Worm (Caenorhabditis elegans): ENCODE measurements around the gene romo-1.

romo-1 gene

DNA sequence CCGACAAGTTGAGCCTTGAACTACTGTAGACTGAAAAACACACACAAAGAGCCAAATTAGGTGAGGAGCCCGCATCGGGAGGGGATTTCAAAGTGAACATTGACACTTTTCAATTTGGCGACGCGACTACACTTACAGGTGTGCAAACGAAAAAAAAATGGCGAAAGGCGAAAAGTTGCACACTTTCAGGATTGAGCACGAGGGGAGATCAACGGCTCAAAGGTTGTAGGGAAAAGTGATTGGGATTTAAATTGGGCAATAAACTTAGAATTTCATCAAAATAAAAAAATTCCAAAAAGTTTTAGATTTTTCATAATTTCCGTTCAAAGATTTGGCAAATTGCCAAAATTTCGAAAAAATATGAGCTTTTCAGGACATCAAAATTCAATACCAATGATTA is 5.3 kb upstream of the romo-1 start, which contains the start of gene F15D4.4:
F15D4.4 (minus strand) TSS at position 101 of the 400 bp plus-strand sequence.
- TF ChIP-seq hmbx-1 (tag; optimal IDR thresholded peaks at IDR 0.05) (no peak), ceh-13 (GFP tag; optimal IDR thresholded peaks at IDR 0.05) (no peak), sea-1 (GFP tag; conservative IDR thresholded peaks at IDR 0.05) (no peak), tbx-11 (GFP tag; IDR thresholded peaks at IDR 0.05) (no peak), hnd-1 (tag; optimal IDR thresholded peaks at IDR 0.05) (no peak), tbx-37 (GFP tag; conservative IDR thresholded peaks at IDR 0.05) (no peak), aly-1 (tag; optimal IDR thresholded peaks at IDR 0.05) (no peak), flt-1 (GFP tag; IDR thresholded peaks at IDR 0.05) (no peak), ama-1 (optimal IDR thresholded peaks at IDR 0.05) (no peak)

DNA sequence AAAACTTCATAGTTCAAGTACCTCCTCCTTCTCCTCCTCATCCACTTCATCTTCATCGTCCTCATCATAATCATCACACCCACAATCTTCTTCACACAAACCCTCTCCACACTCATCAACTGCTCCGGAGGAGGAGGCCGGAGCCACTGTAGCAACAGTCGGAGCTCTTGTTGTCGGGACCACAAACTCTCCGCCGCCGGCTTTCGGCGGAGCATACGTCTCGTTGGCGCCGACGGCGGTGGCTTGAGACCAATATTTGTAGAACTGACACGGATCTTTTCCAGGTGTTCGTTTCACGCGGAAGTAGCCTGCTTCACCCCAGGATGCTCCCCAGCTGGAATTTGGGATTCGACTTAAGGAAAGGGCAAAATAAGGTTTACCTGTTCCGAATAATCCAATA is 1.9 kb upstream of the romo-1 start:
- TF ChIP-seq pes-1 (GFP tag; IDR thresholded peaks at IDR 0.05) (no peak), hmbx-1 (tag; optimal IDR thresholded peaks at IDR 0.05) (no peak), ets-7 (tag; optimal IDR thresholded peaks at IDR 0.05) (no peak), sea-1 (GFP tag; conservative IDR thresholded peaks at IDR 0.05) (no peak), B0310.2 (tag; optimal IDR thresholded peaks at IDR 0.05) (no peak)

DNA sequence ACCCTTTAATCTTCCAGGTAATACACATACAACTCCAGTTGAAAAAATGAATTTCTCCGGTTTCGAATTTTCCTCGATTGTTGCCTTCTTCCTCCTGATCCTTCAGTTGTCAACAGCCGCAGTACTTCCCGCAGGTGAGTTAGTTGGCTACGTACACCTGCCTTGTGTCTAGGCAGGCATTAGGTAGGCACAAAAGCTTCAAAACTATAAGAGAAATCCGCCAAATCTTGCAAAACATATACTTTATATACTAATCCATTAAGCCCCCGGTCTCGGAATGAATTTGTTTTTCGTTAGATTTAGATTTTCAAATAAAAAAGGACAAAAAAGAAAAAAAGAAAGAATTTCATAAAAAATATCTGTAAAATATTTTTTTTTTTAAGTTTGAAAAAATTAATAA is 2.4 kb downstream of the romo-1 start, which contains the start of gene flp-16:
flp-16 (plus strand) TSS at position 18 of the 400 bp plus-strand sequence.
- TF ChIP-seq tbx-37 (GFP tag; conservative IDR thresholded peaks at IDR 0.05) (no peak), ceh-13 (GFP tag; optimal IDR thresholded peaks at IDR 0.05) (no peak), sea-1 (GFP tag; conservative IDR thresholded peaks at IDR 0.05) (no peak), ama-1 (optimal IDR thresholded peaks at IDR 0.05) (no peak), F13C5.2 (tag; optimal IDR thresholded peaks at IDR 0.05) (no peak), tra-4 (tag; optimal IDR thresholded peaks at IDR 0.05) (no peak), B0310.2 (tag; optimal IDR thresholded peaks at IDR 0.05) (no peak)

ce11 chrII:13233712-13234111 is 4.0 kb downstream of the romo-1 start:
- TF ChIP-seq sea-1 (GFP tag; conservative IDR thresholded peaks at IDR 0.05) (no peak), ceh-13 (GFP tag; optimal IDR thresholded peaks at IDR 0.05) (no peak), flt-1 (GFP tag; IDR thresholded peaks at IDR 0.05) (no peak), scrt-1 (GFP tag; IDR thresholded peaks at IDR 0.05) (no peak), B0310.2 (tag; optimal IDR thresholded peaks at IDR 0.05) (no peak), aly-1 (tag; optimal IDR thresholded peaks at IDR 0.05) (no peak)

ce11 chrII:13230489-13231196 is 7.1 kb downstream of the romo-1 start:
- TF ChIP-seq hmbx-1 (tag; optimal IDR thresholded peaks at IDR 0.05) (no peak), ceh-13 (GFP tag; optimal IDR thresholded peaks at IDR 0.05) (no peak), tbx-11 (GFP tag; IDR thresholded peaks at IDR 0.05) (no peak), B0310.2 (tag; optimal IDR thresholded peaks at IDR 0.05) (no peak), ets-7 (tag; optimal IDR thresholded peaks at IDR 0.05) (no peak), ama-1 (optimal IDR thresholded peaks at IDR 0.05) (no peak), aly-1 (tag; optimal IDR thresholded peaks at IDR 0.05) (no peak), hnd-1 (tag; optimal IDR thresholded peaks at IDR 0.05) (no peak), tra-4 (tag; optimal IDR thresholded peaks at IDR 0.05) (no peak), tbx-37 (GFP tag; conservative IDR thresholded peaks at IDR 0.05) (no peak), pes-1 (GFP tag; IDR thresholded peaks at IDR 0.05) (no peak), scrt-1 (GFP tag; IDR thresholded peaks at IDR 0.05) (no peak), ceh-36 (tag; optimal IDR thresholded peaks at IDR 0.05) (no peak)

- TF ChIP-seq sea-1 (GFP tag; conservative IDR thresholded peaks at IDR 0.05) (no peak), pes-1 (GFP tag; IDR thresholded peaks at IDR 0.05) (no peak), ama-1 (optimal IDR thresholded peaks at IDR 0.05) (no peak), tra-4 (tag; optimal IDR thresholded peaks at IDR 0.05) (no peak), ets-7 (tag; optimal IDR thresholded peaks at IDR 0.05) (no peak), scrt-1 (GFP tag; IDR thresholded peaks at IDR 0.05) (no peak), B0310.2 (tag; optimal IDR thresholded peaks at IDR 0.05) (no peak), hnd-1 (tag; optimal IDR thresholded peaks at IDR 0.05) (no peak), hmbx-1 (tag; optimal IDR thresholded peaks at IDR 0.05) (no peak), tbx-37 (GFP tag; conservative IDR thresholded peaks at IDR 0.05) (no peak), flt-1 (GFP tag; IDR thresholded peaks at IDR 0.05) (no peak), ceh-13 (GFP tag; optimal IDR thresholded peaks at IDR 0.05) (no peak)
These were observed 18.3 kb downstream of the romo-1 start for ce11 chrII:13219373-13219772.

DNA sequence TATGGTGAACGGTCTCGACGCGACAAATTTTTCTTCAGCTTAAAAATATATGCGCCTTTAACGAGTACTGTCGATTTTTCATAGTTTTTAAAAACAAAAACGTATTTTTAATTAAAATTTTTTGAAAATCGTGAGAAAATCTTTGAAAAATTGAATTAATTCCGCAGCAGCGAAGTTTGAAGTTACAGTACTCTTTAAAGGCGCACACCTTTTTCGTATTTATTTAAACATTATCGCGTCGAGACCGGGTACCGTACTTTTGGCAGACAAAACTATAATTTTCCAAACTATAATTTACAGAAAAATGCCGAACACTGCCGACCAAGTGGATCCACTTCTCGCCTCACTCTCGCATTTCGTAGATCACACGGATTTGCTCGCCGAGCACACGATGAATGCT is 21.9 kb downstream of the romo-1 start, which contains the start of gene F15D4.2:
F15D4.2 (plus strand) TSS at position 301 of the 400 bp plus-strand sequence.
- no peak for TF ChIP-seq scrt-1 (GFP tag; IDR thresholded peaks at IDR 0.05)
- no peak for TF ChIP-seq hnd-1 (tag; optimal IDR thresholded peaks at IDR 0.05)
- TF ChIP-seq flt-1 (GFP tag; IDR thresholded peaks at IDR 0.05) = no peak
- TF ChIP-seq ceh-36 (tag; optimal IDR thresholded peaks at IDR 0.05) = no peak
- no peak for TF ChIP-seq tbx-11 (GFP tag; IDR thresholded peaks at IDR 0.05)
- TF ChIP-seq tra-4 (tag; optimal IDR thresholded peaks at IDR 0.05) = no peak
- TF ChIP-seq F13C5.2 (tag; optimal IDR thresholded peaks at IDR 0.05) = no peak
- no peak for TF ChIP-seq hmg-4 (GFP tag; optimal IDR thresholded peaks at IDR 0.05)
- TF ChIP-seq sea-1 (GFP tag; conservative IDR thresholded peaks at IDR 0.05) = no peak
- no peak for TF ChIP-seq ama-1 (optimal IDR thresholded peaks at IDR 0.05)
- no peak for TF ChIP-seq hmbx-1 (tag; optimal IDR thresholded peaks at IDR 0.05)
- no peak for TF ChIP-seq aly-1 (tag; optimal IDR thresholded peaks at IDR 0.05)
- no peak for TF ChIP-seq pes-1 (GFP tag; IDR thresholded peaks at IDR 0.05)
- TF ChIP-seq ceh-13 (GFP tag; optimal IDR thresholded peaks at IDR 0.05) = no peak
- TF ChIP-seq ets-7 (tag; optimal IDR thresholded peaks at IDR 0.05) = no peak
- TF ChIP-seq B0310.2 (tag; optimal IDR thresholded peaks at IDR 0.05) = no peak
- TF ChIP-seq tbx-37 (GFP tag; conservative IDR thresholded peaks at IDR 0.05) = no peak
